Worm (Caenorhabditis elegans): Measurements from ENCODE around the gene nhl-2.
A peak's percentile ranks its signal among the peaks of the same experiment; 100 is the strongest.

The nhl-2 gene

ce11 chrIII:4883429-4883828 lies 15.5 kb downstream of the nhl-2 start, which contains the start of gene clec-5:
TSS of gene clec-5 (minus strand) at chrIII:4883606.
- no peak for TF ChIP-seq ets-7 (tag; optimal IDR thresholded peaks at IDR 0.05)
- TF ChIP-seq ceh-13 (GFP tag; optimal IDR thresholded peaks at IDR 0.05): no peak
- no peak for TF ChIP-seq scrt-1 (GFP tag; IDR thresholded peaks at IDR 0.05)
- no peak for TF ChIP-seq tbx-11 (GFP tag; IDR thresholded peaks at IDR 0.05)
- TF ChIP-seq hnd-1 (tag; optimal IDR thresholded peaks at IDR 0.05): no peak
- no peak for TF ChIP-seq tra-4 (tag; optimal IDR thresholded peaks at IDR 0.05)
- TF ChIP-seq sea-1 (GFP tag; conservative IDR thresholded peaks at IDR 0.05): no peak
- TF ChIP-seq flt-1 (GFP tag; IDR thresholded peaks at IDR 0.05): no peak
- no peak for TF ChIP-seq aly-1 (tag; optimal IDR thresholded peaks at IDR 0.05)

ce11 chrIII:4881955-4882354 lies 16.9 kb downstream of the nhl-2 start:
- TF ChIP-seq ceh-36 (tag; optimal IDR thresholded peaks at IDR 0.05) (no peak), hmbx-1 (tag; optimal IDR thresholded peaks at IDR 0.05) (no peak), tbx-37 (GFP tag; conservative IDR thresholded peaks at IDR 0.05) (no peak), B0310.2 (tag; optimal IDR thresholded peaks at IDR 0.05) (no peak), ceh-13 (GFP tag; optimal IDR thresholded peaks at IDR 0.05) (no peak), pes-1 (GFP tag; IDR thresholded peaks at IDR 0.05) (no peak), tbx-11 (GFP tag; IDR thresholded peaks at IDR 0.05) (no peak), hnd-1 (tag; optimal IDR thresholded peaks at IDR 0.05) (no peak), ama-1 (optimal IDR thresholded peaks at IDR 0.05) (no peak), hmg-4 (GFP tag; optimal IDR thresholded peaks at IDR 0.05) (no peak), scrt-1 (GFP tag; IDR thresholded peaks at IDR 0.05) (no peak), aly-1 (tag; optimal IDR thresholded peaks at IDR 0.05) (no peak), F13C5.2 (tag; optimal IDR thresholded peaks at IDR 0.05) (no peak), flt-1 (GFP tag; IDR thresholded peaks at IDR 0.05) (no peak), ets-7 (tag; optimal IDR thresholded peaks at IDR 0.05) (no peak), sea-1 (GFP tag; conservative IDR thresholded peaks at IDR 0.05) (no peak), tra-4 (tag; optimal IDR thresholded peaks at IDR 0.05) (no peak)

- TF ChIP-seq ama-1 (optimal IDR thresholded peaks at IDR 0.05) (no peak), scrt-1 (GFP tag; IDR thresholded peaks at IDR 0.05) (no peak), ceh-13 (GFP tag; optimal IDR thresholded peaks at IDR 0.05) (no peak), ceh-36 (tag; optimal IDR thresholded peaks at IDR 0.05) (no peak), pes-1 (GFP tag; IDR thresholded peaks at IDR 0.05) (no peak), aly-1 (tag; optimal IDR thresholded peaks at IDR 0.05) (no peak), tbx-37 (GFP tag; conservative IDR thresholded peaks at IDR 0.05) (no peak)
Observed at ce11 chrIII:4879445-4879844, 19.4 kb downstream of the nhl-2 start, which contains the start of gene C35D10.1. TSS of gene C35D10.1 (plus strand) at chrIII:4879745.

ce11 chrIII:4878281-4878680 lies 20.6 kb downstream of the nhl-2 start, which contains the start of the genes tost-1 and arx-6:
TSS of gene tost-1 (minus strand) at chrIII:4878311.
TSS of gene arx-6 (plus strand) at chrIII:4878658.
- no peak for TF ChIP-seq scrt-1 (GFP tag; IDR thresholded peaks at IDR 0.05)
- TF ChIP-seq F13C5.2 (tag; optimal IDR thresholded peaks at IDR 0.05): no peak
- peak; percentile 35 for TF ChIP-seq hmg-4 (GFP tag; optimal IDR thresholded peaks at IDR 0.05)

ce11 chrIII:4875663-4876062 lies 23.2 kb downstream of the nhl-2 start:
- TF ChIP-seq aly-1 (tag; optimal IDR thresholded peaks at IDR 0.05) (no peak), hmg-4 (GFP tag; optimal IDR thresholded peaks at IDR 0.05) (no peak), ama-1 (optimal IDR thresholded peaks at IDR 0.05) (no peak), sea-1 (GFP tag; conservative IDR thresholded peaks at IDR 0.05) (no peak), tbx-37 (GFP tag; conservative IDR thresholded peaks at IDR 0.05) (no peak), hmbx-1 (tag; optimal IDR thresholded peaks at IDR 0.05) (no peak), B0310.2 (tag; optimal IDR thresholded peaks at IDR 0.05) (no peak), hnd-1 (tag; optimal IDR thresholded peaks at IDR 0.05) (no peak), ceh-13 (GFP tag; optimal IDR thresholded peaks at IDR 0.05) (no peak), flt-1 (GFP tag; IDR thresholded peaks at IDR 0.05) (no peak), pes-1 (GFP tag; IDR thresholded peaks at IDR 0.05) (no peak), scrt-1 (GFP tag; IDR thresholded peaks at IDR 0.05) (no peak), F13C5.2 (tag; optimal IDR thresholded peaks at IDR 0.05) (no peak)

ce11 chrIII:4874671-4875070 lies 24.2 kb downstream of the nhl-2 start, which contains the start of gene C35D10.12:
TSS of gene C35D10.12 (minus strand) at chrIII:4874771.
- TF ChIP-seq ama-1 (optimal IDR thresholded peaks at IDR 0.05) (no peak), ceh-36 (tag; optimal IDR thresholded peaks at IDR 0.05) (no peak), aly-1 (tag; optimal IDR thresholded peaks at IDR 0.05) (no peak), F13C5.2 (tag; optimal IDR thresholded peaks at IDR 0.05) (no peak), B0310.2 (tag; optimal IDR thresholded peaks at IDR 0.05) (no peak)

- TF ChIP-seq pes-1 (GFP tag; IDR thresholded peaks at IDR 0.05) (no peak), ceh-36 (tag; optimal IDR thresholded peaks at IDR 0.05) (no peak), scrt-1 (GFP tag; IDR thresholded peaks at IDR 0.05) (no peak), tra-4 (tag; optimal IDR thresholded peaks at IDR 0.05) (no peak), ceh-13 (GFP tag; optimal IDR thresholded peaks at IDR 0.05) (no peak), hnd-1 (tag; optimal IDR thresholded peaks at IDR 0.05) (no peak), tbx-11 (GFP tag; IDR thresholded peaks at IDR 0.05) (no peak), ama-1 (optimal IDR thresholded peaks at IDR 0.05) (no peak), F13C5.2 (tag; optimal IDR thresholded peaks at IDR 0.05) (no peak), B0310.2 (tag; optimal IDR thresholded peaks at IDR 0.05) (no peak), sea-1 (GFP tag; conservative IDR thresholded peaks at IDR 0.05) (no peak), aly-1 (tag; optimal IDR thresholded peaks at IDR 0.05) (no peak), flt-1 (GFP tag; IDR thresholded peaks at IDR 0.05) (no peak), ets-7 (tag; optimal IDR thresholded peaks at IDR 0.05) (no peak), tbx-37 (GFP tag; conservative IDR thresholded peaks at IDR 0.05) (no peak), hmbx-1 (tag; optimal IDR thresholded peaks at IDR 0.05) (no peak), hmg-4 (GFP tag; optimal IDR thresholded peaks at IDR 0.05) (no peak)
Observed at ce11 chrIII:4873395-4873794, 25.5 kb downstream of the nhl-2 start.

- TF ChIP-seq hmg-4 (GFP tag; optimal IDR thresholded peaks at IDR 0.05) (no peak), ets-7 (tag; optimal IDR thresholded peaks at IDR 0.05) (no peak), hmbx-1 (tag; optimal IDR thresholded peaks at IDR 0.05) (no peak), sea-1 (GFP tag; conservative IDR thresholded peaks at IDR 0.05) (no peak), tbx-37 (GFP tag; conservative IDR thresholded peaks at IDR 0.05) (no peak), hnd-1 (tag; optimal IDR thresholded peaks at IDR 0.05) (no peak), F13C5.2 (tag; optimal IDR thresholded peaks at IDR 0.05) (no peak), tbx-11 (GFP tag; IDR thresholded peaks at IDR 0.05) (no peak), ama-1 (optimal IDR thresholded peaks at IDR 0.05) (no peak)
Observed at ce11 chrIII:4870478-4870877, 28.4 kb downstream of the nhl-2 start, which contains the start of gene gipc-1. TSS of gene gipc-1 (plus strand) at chrIII:4870778.
